Worm (Caenorhabditis elegans) whole organism, mixed stage, embryonic: ENCODE results near the gene tkr-1.

Source experiments
- M03D4.4 ChIP-seq: sonication (generic microtip); optimal IDR thresholded peaks from 2 replicates; lab custom pipeline; 2017; ENCODE audit warnings: mild to moderate bottlenecking, missing genetic modification characterization, missing compliant biosample characterization
- ces-1 ChIP-seq: fragments of 150-350 bp; optimal IDR thresholded peaks from 2 replicates; lab custom pipeline; 2014; ENCODE audit warnings: missing biosample characterization, missing genetic modification reagents, missing genetic modification characterization
- elt-1 ChIP-seq: sonication (generic microtip); optimal IDR thresholded peaks from 2 replicates; lab custom pipeline; 2017; ENCODE audit warnings: missing genetic modification characterization, mild to moderate bottlenecking, missing compliant biosample characterization, antibody characterized with exemption, moderate library complexity, borderline replicate concordance; ENCODE audit not compliant: insufficient read depth
- lin-32 ChIP-seq: fragments of 200-800 bp; sonication (Bioruptor generic); optimal IDR thresholded peaks from 2 replicates; lab custom pipeline; 2018; ENCODE audit warnings: mild to moderate bottlenecking, missing genetic modification characterization, missing compliant biosample characterization
- mab-5 ChIP-seq: fragments of 150-350 bp; optimal IDR thresholded peaks from 2 replicates; lab custom pipeline; 2014; ENCODE audit warnings: missing biosample characterization, missing genetic modification characterization
- mep-1 ChIP-seq: fragments of 150-350 bp; optimal IDR thresholded peaks from 2 replicates; lab custom pipeline; 2017; ENCODE audit warnings: missing biosample characterization, missing genetic modification reagents, missing genetic modification characterization, inconsistent platforms
- nhr-12 ChIP-seq: fragments of 150-350 bp; optimal IDR thresholded peaks from 2 replicates; lab custom pipeline; 2014; ENCODE audit warnings: missing biosample characterization, missing genetic modification characterization
- pha-4 ChIP-seq: fragments of 150-350 bp; optimal IDR thresholded peaks from 2 replicates; lab custom pipeline; 2018; ENCODE audit warnings: missing biosample characterization, missing genetic modification reagents, missing genetic modification characterization
- sem-2 ChIP-seq: fragments of 200-800 bp; sonication (Bioruptor generic); optimal IDR thresholded peaks from 2 replicates; lab custom pipeline; 2018; ENCODE audit warnings: mild to moderate bottlenecking, missing genetic modification characterization, missing compliant biosample characterization
- snpc-4 ChIP-seq: fragments of 150-350 bp; optimal IDR thresholded peaks from 2 replicates; lab custom pipeline; 2014; ENCODE audit warnings: missing biosample characterization, missing genetic modification characterization
- sptf-1 ChIP-seq: sonication (generic microtip); optimal IDR thresholded peaks from 2 replicates; lab custom pipeline; 2017; ENCODE audit warnings: mild to moderate bottlenecking, missing genetic modification characterization, moderate library complexity, missing compliant biosample characterization
- unc-39 ChIP-seq: fragments of 150-350 bp; optimal IDR thresholded peaks from 2 replicates; lab custom pipeline; 2014; ENCODE audit warnings: missing biosample characterization, missing genetic modification characterization
- ztf-11 ChIP-seq: fragments of 150-350 bp; optimal IDR thresholded peaks from 2 replicates; lab custom pipeline; 2014; ENCODE audit warnings: missing biosample characterization, missing genetic modification characterization

- TF ChIP-seq unc-39 (tag; lab: Kevin White, UChicago) = no peak
- TF ChIP-seq elt-1 (tag; lab: Kevin White, UChicago) = no peak
- TF ChIP-seq sem-2 = no peak
- no peak for TF ChIP-seq pha-4 (tag; lab: Kevin White, UChicago)
- TF ChIP-seq ztf-11 (tag; lab: Kevin White, UChicago) = no peak
- no peak for TF ChIP-seq nhr-12 (tag; lab: Kevin White, UChicago)
- TF ChIP-seq ces-1 (GFP tag; lab: Kevin White, UChicago) = no peak
- TF ChIP-seq M03D4.4 (tag; lab: Kevin White, UChicago) = no peak
- TF ChIP-seq mep-1 (tag; lab: Kevin White, UChicago) = no peak
- TF ChIP-seq snpc-4 = no peak
- no peak for TF ChIP-seq sptf-1 (tag; lab: Kevin White, UChicago)
- no peak for TF ChIP-seq mab-5 (tag; lab: Kevin White, UChicago)
- no peak for TF ChIP-seq lin-32 (GFP tag; lab: Kevin White, UChicago)
Measured at ce11 chrIII:9344347-9344746, 39.2 kb upstream of the tkr-1 start, which contains the start of gene emb-9.
